Fruit fly (Drosophila melanogaster) whole organism, embryonic: Measurements from ENCODE around the gene Shawn.

ENCODE experiments used
- CG11723 ChIP-seq: fragments of 200-800 bp; sonication (Bioruptor generic); optimal IDR thresholded peaks from 2 replicates; lab custom pipeline; 2017; ENCODE audit warnings: missing biosample characterization, mild to moderate bottlenecking, missing genetic modification characterization
- CG13894 ChIP-seq: fragments of 200-800 bp; sonication (Bioruptor generic); optimal IDR thresholded peaks from 3 replicates; lab custom pipeline; 2018; ENCODE audit warnings: missing biosample characterization, mild to moderate bottlenecking, missing genetic modification characterization, moderate library complexity
- CG16815 ChIP-seq: fragments of 200-800 bp; sonication (Bioruptor generic); optimal IDR thresholded peaks from 3 replicates; lab custom pipeline; 2017; ENCODE audit warnings: missing biosample characterization, mild to moderate bottlenecking, missing genetic modification characterization
- oc ChIP-seq: fragments of 200-800 bp; sonication (Bioruptor generic); optimal IDR thresholded peaks from 2 replicates; lab custom pipeline; 2018; ENCODE audit warnings: missing biosample characterization, mild to moderate bottlenecking, missing genetic modification characterization, moderate library complexity
- stc ChIP-seq: fragments of 200-800 bp; sonication (Bioruptor generic); IDR thresholded peaks from 2 replicates; pipeline ENCODE4 v1.3.6; 2022; ENCODE audit warnings: missing biosample characterization, missing genetic modification characterization
- zen2 ChIP-seq: fragments of 200-800 bp; sonication (Bioruptor generic); IDR thresholded peaks from 3 replicates; pipeline ENCODE4 v1.3.6; 2022; ENCODE audit warnings: missing biosample characterization, missing genetic modification characterization; ENCODE audit not compliant: partially characterized antibody

dm6 chrX:19605915-19606314, 5.4 kb upstream of the Shawn start:
- no peak for TF ChIP-seq CG11723 (GFP tag; lab: Kevin White, UChicago)
- TF ChIP-seq oc (tag; lab: Kevin White, UChicago), result no peak
- no peak for TF ChIP-seq zen2
- TF ChIP-seq CG16815 (GFP tag; lab: Kevin White, UChicago), result no peak
- TF ChIP-seq CG13894 (tag; lab: Kevin White, UChicago), result no peak
- no peak for TF ChIP-seq stc (GFP tag; lab: Robert Waterston, UW)
